Fruit fly (Drosophila melanogaster): Measurements from ENCODE around the gene CG31229.
A peak's percentile ranks its signal among the peaks of the same experiment; 100 is the strongest.

Gene CG31229

dm6 chr3R:18641242-18641757 lies 26.4 kb upstream of the CG31229 start, which contains the start of gene CG14301:
Gene CG14301 (minus strand): TSS chr3R:18641457.
- TF ChIP-seq HLH106 (tag; optimal IDR thresholded peaks at IDR 0.05) (no peak), Abd-B (GFP tag; optimal IDR thresholded peaks at IDR 0.05) (no peak)

- TF ChIP-seq brk (GFP tag; optimal IDR thresholded peaks at IDR 0.05) (no peak), tai (GFP tag; optimal IDR thresholded peaks at IDR 0.05) (no peak)
These were observed 24.0 kb upstream of the CG31229 start for dm6 chr3R:18643646-18644045.

dm6 chr3R:18658380-18658944 lies 9.2 kb upstream of the CG31229 start:
- TF ChIP-seq sv (GFP tag; optimal IDR thresholded peaks at IDR 0.05) (no peak), Dfd (GFP tag; optimal IDR thresholded peaks at IDR 0.05) (no peak), Hnf4 (GFP tag; optimal IDR thresholded peaks at IDR 0.05) (no peak), Dif (GFP tag; optimal IDR thresholded peaks at IDR 0.05; ENCODE audit: partially characterized antibody) (peak; percentile 51), sage (GFP tag; optimal IDR thresholded peaks at IDR 0.05) (no peak), woc (GFP tag; optimal IDR thresholded peaks at IDR 0.05) (no peak), Vsx2 (GFP tag; optimal IDR thresholded peaks at IDR 0.05; ENCODE audit: partially characterized antibody) (peak; percentile 96), dl (GFP tag; optimal IDR thresholded peaks at IDR 0.05; ENCODE audit: insufficient read depth in 1 of 2, partially characterized antibody in 2 of 2) (peak in 1 of 2 experiments; percentile 28), CrebA (GFP tag; optimal IDR thresholded peaks at IDR 0.05; ENCODE audit: borderline replicate concordance) (no peak), tai (GFP tag; optimal IDR thresholded peaks at IDR 0.05) (no peak), Jra (GFP tag; optimal IDR thresholded peaks at IDR 0.05) (no peak), Myc (optimal IDR thresholded peaks at IDR 0.05) (no peak), GATAd (GFP tag; optimal IDR thresholded peaks at IDR 0.05) (no peak)

dm6 chr3R:18658945-18659642 lies 8.6 kb upstream of the CG31229 start, which contains the start of the genes CG31224 and CstF64:
Gene CG31224 (minus strand): TSS chr3R:18659309.
Gene CstF64 (plus strand): TSS chr3R:18659618.
- peak; percentile 51 for TF ChIP-seq Mio (GFP tag; optimal IDR thresholded peaks at IDR 0.05)
- no peak for TF ChIP-seq Vsx2 (GFP tag; optimal IDR thresholded peaks at IDR 0.05; ENCODE audit: partially characterized antibody)
- TF ChIP-seq dmrt93B (GFP tag; optimal IDR thresholded peaks at IDR 0.05) = peak; percentile 78
- no peak for TF ChIP-seq usp (GFP tag; optimal IDR thresholded peaks at IDR 0.05)
- TF ChIP-seq Hnf4 (GFP tag; optimal IDR thresholded peaks at IDR 0.05) = no peak
- peak; percentile 87 for TF ChIP-seq dsf (GFP tag; optimal IDR thresholded peaks at IDR 0.05; ENCODE audit: borderline replicate concordance)
- peak; percentile 85 for TF ChIP-seq ey (GFP tag; optimal IDR thresholded peaks at IDR 0.05)
- TF ChIP-seq fru (GFP tag; optimal IDR thresholded peaks at IDR 0.05) = peak; percentile 85
- no peak for TF ChIP-seq dl (GFP tag; optimal IDR thresholded peaks at IDR 0.05; ENCODE audit: insufficient read depth in 1 of 2, partially characterized antibody in 2 of 2)
- TF ChIP-seq Hr83 (GFP tag; optimal IDR thresholded peaks at IDR 0.05; ENCODE audit: poor library complexity, severe bottlenecking) = no peak
- peak; percentile 82 for TF ChIP-seq CG32264 (GFP tag; optimal IDR thresholded peaks at IDR 0.05)
- TF ChIP-seq rgr (GFP tag; optimal IDR thresholded peaks at IDR 0.05) = peak; percentile 85
- peak; percentile 74 for TF ChIP-seq CG9705 (GFP tag; optimal IDR thresholded peaks at IDR 0.05)
- TF ChIP-seq GATAd (GFP tag; optimal IDR thresholded peaks at IDR 0.05) = peak; percentile 84
- TF ChIP-seq CrebA (GFP tag; optimal IDR thresholded peaks at IDR 0.05; ENCODE audit: borderline replicate concordance) = no peak
- TF ChIP-seq psq (GFP tag; optimal IDR thresholded peaks at IDR 0.05) = peak; percentile 96
- TF ChIP-seq sage (GFP tag; optimal IDR thresholded peaks at IDR 0.05) = peak; percentile 59
- no peak for TF ChIP-seq lola (GFP tag; optimal IDR thresholded peaks at IDR 0.05)
- no peak for TF ChIP-seq pan (optimal IDR thresholded peaks at IDR 0.05)
- peak; percentile 78 for TF ChIP-seq Sp1 (GFP tag; optimal IDR thresholded peaks at IDR 0.05)
- no peak for TF ChIP-seq Hr78 (GFP tag; optimal IDR thresholded peaks at IDR 0.05)
- peak; percentile 83 for TF ChIP-seq br (GFP tag; optimal IDR thresholded peaks at IDR 0.05)
- peak; percentile 84 for TF ChIP-seq HLH106 (tag; optimal IDR thresholded peaks at IDR 0.05)
- peak; percentile 84 for TF ChIP-seq h (GFP tag; optimal IDR thresholded peaks at IDR 0.05)
- no peak for TF ChIP-seq Dfd (GFP tag; optimal IDR thresholded peaks at IDR 0.05)
- TF ChIP-seq woc (GFP tag; optimal IDR thresholded peaks at IDR 0.05) = peak; percentile 90
- no peak for TF ChIP-seq Rel (GFP tag; optimal IDR thresholded peaks at IDR 0.05)
- peak; percentile 63 for TF ChIP-seq Rel (tag; optimal IDR thresholded peaks at IDR 0.05)
- no peak for TF ChIP-seq Abd-B (GFP tag; optimal IDR thresholded peaks at IDR 0.05)
- peak; percentile 90 for TF ChIP-seq Jra (GFP tag; optimal IDR thresholded peaks at IDR 0.05)
- TF ChIP-seq Myc (optimal IDR thresholded peaks at IDR 0.05) = peak; percentile 97
- TF ChIP-seq N (GFP tag; optimal IDR thresholded peaks at IDR 0.05) = peak; percentile 21
- TF ChIP-seq OdsH (GFP tag; optimal IDR thresholded peaks at IDR 0.05) = peak; percentile 78
- peak; percentile 82 for TF ChIP-seq sv (GFP tag; optimal IDR thresholded peaks at IDR 0.05)
- peak; percentile 30 to 88 for TF ChIP-seq foxo (GFP tag; optimal IDR thresholded peaks at IDR 0.05)
- no peak for TF ChIP-seq brk (GFP tag; optimal IDR thresholded peaks at IDR 0.05)
